Fruit fly (Drosophila melanogaster) whole organism, prepupa: ENCODE data around the gene CG42507.

ENCODE experiments used
- Blimp-1 ChIP-seq: fragments of 200-800 bp; sonication (Bioruptor generic); optimal IDR thresholded peaks from 3 replicates; lab custom pipeline; 2017; ENCODE audit warnings: missing biosample characterization, missing genetic modification characterization, mild to moderate bottlenecking, moderate library complexity, missing genetic modification reagents
- achi ChIP-seq: fragments of 200-800 bp; sonication (Bioruptor generic); optimal IDR thresholded peaks from 3 replicates; lab custom pipeline; 2016; ENCODE audit warnings: missing biosample characterization, missing genetic modification characterization

DNA sequence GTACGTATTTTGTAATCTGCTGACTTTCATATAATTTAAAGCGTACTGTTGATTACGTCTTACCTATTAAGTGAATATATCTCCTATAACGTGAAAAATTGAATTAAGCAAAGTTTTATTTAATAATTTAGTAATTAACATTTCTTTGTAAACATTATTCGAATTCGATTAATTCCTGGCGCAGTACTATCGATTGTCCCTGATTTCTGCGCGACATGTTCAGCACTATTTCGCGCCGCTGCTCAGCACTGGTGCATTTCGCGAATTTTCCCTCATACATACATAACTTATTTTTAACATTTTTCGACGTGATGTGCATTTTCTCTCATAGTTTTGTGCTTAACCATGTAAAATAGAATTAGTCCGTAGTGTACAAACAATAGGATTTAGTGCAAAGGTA lies 31.9 kb upstream of the CG42507 start, which contains the start of gene Helz:
- no peak for TF ChIP-seq achi (GFP tag; lab: Kevin White, UChicago)
- TF ChIP-seq Blimp-1 (GFP tag; lab: Kevin White, UChicago): no peak
